Worm (Caenorhabditis elegans): ENCODE data around the gene srj-8.

Gene srj-8

ce11 chrV:3266189-3266588 lies 18.6 kb downstream of the srj-8 start, which contains the start of gene T28A11.17:
T28A11.17 (minus strand) TSS chrV:3266289.
- TF ChIP-seq gmeb-2 (tag; optimal IDR thresholded peaks at IDR 0.05) (no peak), pag-3 (tag; optimal IDR thresholded peaks at IDR 0.05; ENCODE audit: borderline replicate concordance) (no peak), che-1 (tag; optimal IDR thresholded peaks at IDR 0.05) (no peak), tbx-2 (tag; optimal IDR thresholded peaks at IDR 0.05) (no peak), syd-9 (tag; optimal IDR thresholded peaks at IDR 0.05) (no peak), lim-6 (tag; optimal IDR thresholded peaks at IDR 0.05) (no peak), pha-2 (tag; optimal IDR thresholded peaks at IDR 0.05) (no peak), ceh-22 (tag; optimal IDR thresholded peaks at IDR 0.05) (no peak), ceh-24 (tag; optimal IDR thresholded peaks at IDR 0.05) (no peak), ama-1 (optimal IDR thresholded peaks at IDR 0.05) (no peak), ceh-9 (tag; optimal IDR thresholded peaks at IDR 0.05) (no peak), ceh-14 (tag; optimal IDR thresholded peaks at IDR 0.05) (no peak), hlh-6 (tag; optimal IDR thresholded peaks at IDR 0.05) (no peak), fkh-6 (tag; optimal IDR thresholded peaks at IDR 0.05) (no peak), C38D4.7 (GFP tag; optimal IDR thresholded peaks at IDR 0.05) (no peak), ceh-18 (tag; optimal IDR thresholded peaks at IDR 0.05) (no peak), eyg-1 (tag; optimal IDR thresholded peaks at IDR 0.05) (no peak), tbx-7 (tag; optimal IDR thresholded peaks at IDR 0.05) (no peak)

DNA sequence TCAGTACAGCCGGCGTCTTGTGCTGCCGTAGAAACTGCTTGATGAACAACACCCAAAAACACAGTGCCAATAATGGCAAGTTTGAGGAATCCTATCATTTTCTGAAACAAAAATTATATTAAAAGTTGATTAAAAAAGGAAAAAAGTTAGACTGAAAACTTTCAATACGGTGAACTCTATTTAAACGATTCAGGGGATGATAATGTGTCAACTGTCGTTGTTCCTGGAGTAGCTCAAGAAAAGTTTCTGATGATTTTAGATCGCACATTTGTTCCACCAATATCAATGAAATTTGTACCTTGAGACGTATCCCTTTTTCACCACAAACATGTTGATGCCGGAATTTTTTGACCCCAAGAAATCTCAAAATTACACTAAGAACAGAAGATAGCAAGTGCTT lies 20.3 kb downstream of the srj-8 start, which contains the start of gene T28A11.18:
Gene T28A11.18 (minus strand): TSS at position 101 of the 400 bp plus-strand sequence.
- no peak for TF ChIP-seq K02D7.2 (tag; optimal IDR thresholded peaks at IDR 0.05)
- TF ChIP-seq ceh-19 (GFP tag; optimal IDR thresholded peaks at IDR 0.05), result no peak
- TF ChIP-seq T23F11.4 (GFP tag; optimal IDR thresholded peaks at IDR 0.05), result no peak
- no peak for TF ChIP-seq lim-6 (tag; optimal IDR thresholded peaks at IDR 0.05)
- no peak for TF ChIP-seq hlh-30 (tag; optimal IDR thresholded peaks at IDR 0.05; ENCODE audit: insufficient read depth)
- no peak for TF ChIP-seq fkh-6 (tag; optimal IDR thresholded peaks at IDR 0.05)
- TF ChIP-seq elt-2 (tag; optimal IDR thresholded peaks at IDR 0.05), result no peak
- TF ChIP-seq ceh-18 (tag; optimal IDR thresholded peaks at IDR 0.05), result no peak
- no peak for TF ChIP-seq elt-4 (tag; optimal IDR thresholded peaks at IDR 0.05)
- no peak for TF ChIP-seq ceh-31 (tag; optimal IDR thresholded peaks at IDR 0.05)
- no peak for TF ChIP-seq ceh-2 (tag; optimal IDR thresholded peaks at IDR 0.05)
- no peak for TF ChIP-seq pros-1 (tag; optimal IDR thresholded peaks at IDR 0.05)

ce11 chrV:3269407-3269806 lies 21.8 kb downstream of the srj-8 start, which contains the start of gene T28A11.19:
T28A11.19 (minus strand) TSS chrV:3269514.
- TF ChIP-seq nhr-11 (tag; optimal IDR thresholded peaks at IDR 0.05), result no peak
- TF ChIP-seq unc-3 (GFP tag; conservative IDR thresholded peaks at IDR 0.05), result no peak
- TF ChIP-seq unc-3 (tag; optimal IDR thresholded peaks at IDR 0.05), result no peak
- TF ChIP-seq pha-4 (tag; optimal IDR thresholded peaks at IDR 0.05), result no peak
- no peak for TF ChIP-seq eyg-1 (tag; optimal IDR thresholded peaks at IDR 0.05)
- no peak for TF ChIP-seq pat-9 (tag; optimal IDR thresholded peaks at IDR 0.05)
- no peak for TF ChIP-seq ceh-45 (GFP tag; IDR thresholded peaks at IDR 0.05)
- no peak for TF ChIP-seq Y22D7AL.16 (tag; optimal IDR thresholded peaks at IDR 0.05)
- no peak for TF ChIP-seq npax-4 (tag; optimal IDR thresholded peaks at IDR 0.05)
- no peak for TF ChIP-seq nfya-1 (tag; optimal IDR thresholded peaks at IDR 0.05)
- no peak for TF ChIP-seq fax-1 (tag; optimal IDR thresholded peaks at IDR 0.05)
- no peak for TF ChIP-seq dmd-4 (tag; optimal IDR thresholded peaks at IDR 0.05; ENCODE audit: borderline replicate concordance)
- TF ChIP-seq sdc-2 (tag; optimal IDR thresholded peaks at IDR 0.05), result no peak
- no peak for TF ChIP-seq K02D7.2 (tag; optimal IDR thresholded peaks at IDR 0.05)

DNA sequence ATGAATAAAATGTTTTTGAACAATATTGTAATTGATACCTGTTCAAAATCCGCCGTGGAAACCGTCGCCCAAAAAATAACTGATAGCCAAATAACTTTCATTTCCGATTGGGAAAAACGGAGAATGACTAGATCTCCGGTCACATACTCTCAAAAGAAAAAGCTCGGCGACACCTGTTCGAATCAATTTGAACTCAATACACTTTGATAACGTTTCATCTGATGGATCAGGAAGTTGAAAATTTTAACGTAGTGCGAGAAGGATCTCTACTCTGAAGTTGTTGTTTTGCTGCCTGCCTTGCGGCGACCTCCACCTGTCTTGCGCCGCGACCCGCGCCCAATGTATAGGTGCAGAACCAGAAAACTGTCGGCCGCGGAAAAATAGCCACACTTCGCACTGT lies 25.5 kb downstream of the srj-8 start, which contains the start of gene T28A11.20:
Gene T28A11.20 (minus strand): TSS at position 101 of the 400 bp plus-strand sequence.
- no peak for TF ChIP-seq C08G9.2 (tag; optimal IDR thresholded peaks at IDR 0.05)
- TF ChIP-seq sox-2 (GFP tag; IDR thresholded peaks at IDR 0.05), result no peak
- TF ChIP-seq unc-3 (GFP tag; conservative IDR thresholded peaks at IDR 0.05), result no peak
- no peak for TF ChIP-seq unc-3 (tag; optimal IDR thresholded peaks at IDR 0.05)
- no peak for TF ChIP-seq madf-2 (tag; optimal IDR thresholded peaks at IDR 0.05)
- no peak for TF ChIP-seq ahr-1 (tag; optimal IDR thresholded peaks at IDR 0.05)
- no peak for TF ChIP-seq nhr-11 (tag; optimal IDR thresholded peaks at IDR 0.05)
